Fruit fly (Drosophila melanogaster) whole organism, embryonic: ENCODE measurements around the gene dmGlut.

Experiments used
- Asciz ChIP-seq: fragments of 200-800 bp; sonication (Bioruptor generic); optimal IDR thresholded peaks from 2 replicates; lab custom pipeline; 2017; ENCODE audit warnings: missing biosample characterization, mild to moderate bottlenecking, missing genetic modification characterization, missing genetic modification reagents
- Atf3 ChIP-seq: fragments of 200-800 bp; sonication (Bioruptor generic); optimal IDR thresholded peaks from 3 replicates; lab custom pipeline; 2016; ENCODE audit warnings: missing biosample characterization, missing genetic modification characterization
- Bteb2 ChIP-seq: fragments of 200-800 bp; sonication (Bioruptor generic); optimal IDR thresholded peaks from 2 replicates; lab custom pipeline; 2016; ENCODE audit warnings: missing biosample characterization, missing genetic modification characterization
- CG10147 ChIP-seq: fragments of 200-800 bp; sonication (Bioruptor generic); optimal IDR thresholded peaks from 2 replicates; lab custom pipeline; 2019; ENCODE audit warnings: missing biosample characterization, mild to moderate bottlenecking, missing genetic modification characterization, moderate library complexity
- CG10274 ChIP-seq: fragments of 200-800 bp; sonication (Bioruptor generic); optimal IDR thresholded peaks from 3 replicates; lab custom pipeline; 2017; ENCODE audit warnings: missing biosample characterization, mild to moderate bottlenecking, missing genetic modification characterization
- CG10654 ChIP-seq: fragments of 200-800 bp; sonication (Bioruptor generic); optimal IDR thresholded peaks from 2 replicates; lab custom pipeline; 2016; ENCODE audit warnings: missing biosample characterization, missing genetic modification characterization
- CG11085 ChIP-seq: fragments of 200-800 bp; sonication (Bioruptor generic); IDR thresholded peaks from 2 replicates; pipeline ENCODE4 v1.3.6; 2022; ENCODE audit warnings: missing biosample characterization, missing genetic modification characterization
- CG11560 ChIP-seq: fragments of 200-800 bp; sonication (Bioruptor generic); IDR thresholded peaks from 3 replicates; pipeline ENCODE4 v1.3.6; 2022; ENCODE audit warnings: missing biosample characterization, missing genetic modification characterization
- CG12155 ChIP-seq: fragments of 200-800 bp; sonication (Bioruptor generic); optimal IDR thresholded peaks from 3 replicates; lab custom pipeline; 2016; ENCODE audit warnings: missing biosample characterization, missing genetic modification characterization
- CG13894 ChIP-seq: fragments of 200-800 bp; sonication (Bioruptor generic); optimal IDR thresholded peaks from 3 replicates; lab custom pipeline; 2018; ENCODE audit warnings: missing biosample characterization, mild to moderate bottlenecking, missing genetic modification characterization, moderate library complexity
- CG17612 ChIP-seq: fragments of 200-800 bp; sonication (Bioruptor generic); IDR thresholded peaks from 2 replicates; pipeline ENCODE4 v1.3.6; 2022; ENCODE audit warnings: missing biosample characterization, missing genetic modification characterization
- CG1792 ChIP-seq: fragments of 200-800 bp; sonication (Bioruptor generic); optimal IDR thresholded peaks from 2 replicates; lab custom pipeline; 2016; ENCODE audit warnings: missing biosample characterization, missing genetic modification characterization
- CG2116 ChIP-seq: fragments of 200-800 bp; sonication (Bioruptor generic); optimal IDR thresholded peaks from 3 replicates; lab custom pipeline; 2018; ENCODE audit warnings: missing biosample characterization, mild to moderate bottlenecking, missing genetic modification characterization
- CG2129 ChIP-seq: fragments of 200-800 bp; sonication (Bioruptor generic); IDR thresholded peaks from 2 replicates; pipeline ENCODE4 v1.3.6; 2022; ENCODE audit warnings: missing biosample characterization, missing genetic modification characterization; ENCODE audit not compliant: partially characterized antibody
- CG32772 ChIP-seq: fragments of 200-800 bp; sonication (Bioruptor generic); IDR thresholded peaks from 2 replicates; pipeline ENCODE4 v1.3.6; 2022; ENCODE audit warnings: missing biosample characterization, missing genetic modification characterization
- CG4730 ChIP-seq: fragments of 200-800 bp; sonication (Bioruptor generic); IDR thresholded peaks from 2 replicates; pipeline ENCODE4 v1.3.6; 2022; ENCODE audit warnings: missing biosample characterization, missing genetic modification characterization
- CG6791 ChIP-seq: fragments of 200-800 bp; sonication (Bioruptor generic); IDR thresholded peaks from 3 replicates; pipeline ENCODE4 v1.3.6; 2022; ENCODE audit warnings: missing biosample characterization, missing genetic modification characterization; ENCODE audit not compliant: partially characterized antibody
- CG7372 ChIP-seq: fragments of 200-800 bp; sonication (Bioruptor generic); IDR thresholded peaks from 2 replicates; pipeline ENCODE4 v1.3.6; 2022; ENCODE audit warnings: missing biosample characterization, missing genetic modification characterization
- CG8290 ChIP-seq, 3 experiments: fragments of 200-800 bp; sonication (Bioruptor generic); optimal IDR thresholded peaks; 2 replicates each; lab custom pipeline; 2016 to 2019; ENCODE audit warnings: missing biosample characterization in 3 of 3, missing genetic modification characterization in 3 of 3, mild to moderate bottlenecking in 2 of 3, moderate library complexity in 1 of 3
- CG8924 ChIP-seq: fragments of 200-800 bp; optimal IDR thresholded peaks from 3 replicates; lab custom pipeline; 2019; ENCODE audit warnings: missing biosample characterization, mild to moderate bottlenecking, missing genetic modification characterization, moderate library complexity
- CG9727 ChIP-seq: fragments of 200-800 bp; sonication (Bioruptor generic); optimal IDR thresholded peaks from 3 replicates; lab custom pipeline; 2017; ENCODE audit warnings: missing biosample characterization, mild to moderate bottlenecking, missing genetic modification characterization
- Fer3 ChIP-seq: fragments of 200-800 bp; sonication (Bioruptor generic); optimal IDR thresholded peaks from 2 replicates; lab custom pipeline; 2018; ENCODE audit warnings: missing biosample characterization, mild to moderate bottlenecking, missing genetic modification characterization, moderate library complexity
- Jarid2 ChIP-seq: fragments of 200-800 bp; sonication (Bioruptor generic); optimal IDR thresholded peaks from 3 replicates; lab custom pipeline; 2017; ENCODE audit warnings: mild to moderate bottlenecking, missing biosample characterization, missing genetic modification reagents, missing genetic modification characterization
- Max ChIP-seq: fragments of 200-800 bp; sonication (Bioruptor generic); optimal IDR thresholded peaks from 2 replicates; lab custom pipeline; 2016; ENCODE audit warnings: missing biosample characterization, mild to moderate bottlenecking, missing genetic modification characterization
- Mrtf ChIP-seq: fragments of 200-800 bp; sonication (Bioruptor generic); IDR thresholded peaks from 3 replicates; pipeline ENCODE4 v1.3.6; 2022; ENCODE audit warnings: missing biosample characterization, missing genetic modification characterization
- Oaz ChIP-seq: fragments of 200-800 bp; sonication (Bioruptor generic); IDR thresholded peaks from 2 replicates; pipeline ENCODE4 v1.3.6; 2022; ENCODE audit warnings: missing biosample characterization, missing genetic modification characterization
- Rx ChIP-seq: fragments of 200-800 bp; sonication (Bioruptor generic); IDR thresholded peaks from 2 replicates; pipeline ENCODE4 v1.3.6; 2022; ENCODE audit warnings: missing biosample characterization, missing genetic modification characterization
- Sry-β ChIP-seq: fragments of 200-800 bp; sonication (Bioruptor generic); optimal IDR thresholded peaks from 2 replicates; lab custom pipeline; 2018; ENCODE audit warnings: missing biosample characterization, mild to moderate bottlenecking, missing genetic modification characterization, moderate library complexity
- Taf1 ChIP-seq: fragments of 200-800 bp; sonication (Bioruptor generic); IDR thresholded peaks from 2 replicates; pipeline ENCODE4 v1.3.6; 2022; ENCODE audit warnings: missing biosample characterization, missing genetic modification characterization
- ab ChIP-seq: fragments of 200-800 bp; sonication (Bioruptor generic); optimal IDR thresholded peaks from 2 replicates; lab custom pipeline; 2016; ENCODE audit warnings: missing biosample characterization, missing genetic modification characterization
- bsh ChIP-seq, 2 experiments: fragments of 200-800 bp; sonication (Bioruptor generic); optimal IDR thresholded peaks; 2 replicates each; lab custom pipeline; 2017 to 2018; ENCODE audit warnings: mild to moderate bottlenecking in 2 of 2, missing biosample characterization in 2 of 2, missing genetic modification characterization in 2 of 2, moderate library complexity in 1 of 2
- cwo ChIP-seq: fragments of 200-800 bp; sonication (Bioruptor generic); optimal IDR thresholded peaks from 3 replicates; lab custom pipeline; 2017; ENCODE audit warnings: missing biosample characterization, missing genetic modification characterization, mild to moderate bottlenecking, moderate library complexity, missing genetic modification reagents
- esg ChIP-seq: fragments of 200-800 bp; sonication (Bioruptor generic); conservative IDR thresholded peaks from 2 replicates; pipeline ENCODE4 v1.3.6; 2022; ENCODE audit warnings: missing biosample characterization, missing genetic modification characterization
- fd96Cb ChIP-seq: fragments of 200-800 bp; sonication (Bioruptor generic); optimal IDR thresholded peaks from 2 replicates; lab custom pipeline; 2018; ENCODE audit warnings: missing biosample characterization, mild to moderate bottlenecking, missing genetic modification characterization, moderate library complexity
- ftz-f1 ChIP-seq: fragments of 200-800 bp; sonication (Bioruptor generic); optimal IDR thresholded peaks from 2 replicates; lab custom pipeline; 2016; ENCODE audit warnings: missing biosample characterization, missing genetic modification characterization
- inv ChIP-seq: fragments of 200-800 bp; sonication (Bioruptor generic); IDR thresholded peaks from 2 replicates; pipeline ENCODE4 v1.3.6; 2022; ENCODE audit warnings: missing biosample characterization, missing genetic modification characterization; ENCODE audit not compliant: partially characterized antibody
- lmd ChIP-seq: fragments of 200-800 bp; sonication (Bioruptor generic); IDR thresholded peaks from 2 replicates; pipeline ENCODE4 v1.3.6; 2022; ENCODE audit warnings: missing biosample characterization, missing genetic modification characterization
- maf-S ChIP-seq: fragments of 200-800 bp; sonication (Bioruptor generic); optimal IDR thresholded peaks from 2 replicates; lab custom pipeline; 2016; ENCODE audit warnings: missing biosample characterization, missing genetic modification characterization
- pan ChIP-seq, 4 experiments: fragments of >200 bp in 3 of 4; fragments of 200-800 bp in 1 of 4; sonication (Bioruptor generic) in 1 of 4; optimal IDR thresholded peaks in 3 of 4; IDR thresholded peaks in 1 of 4; 2 replicates each; pipeline versions ENCODE4 v1.3.6 to Lab custom; 2017 to 2022; ENCODE audit warnings: missing biosample characterization in 2 of 4, missing genetic modification characterization in 2 of 4, mixed read lengths in 1 of 4
- peb ChIP-seq: fragments of 200-800 bp; sonication (Bioruptor generic); IDR thresholded peaks from 2 replicates; pipeline ENCODE4 v1.3.6; 2022; ENCODE audit warnings: missing biosample characterization, missing genetic modification characterization
- pzg ChIP-seq: fragments of 200-800 bp; sonication (Bioruptor generic); optimal IDR thresholded peaks from 3 replicates; lab custom pipeline; 2018; ENCODE audit warnings: missing biosample characterization, mild to moderate bottlenecking, missing genetic modification characterization, moderate library complexity
- ro ChIP-seq: fragments of 200-800 bp; sonication (Bioruptor generic); IDR thresholded peaks from 2 replicates; pipeline ENCODE4 v1.3.6; 2022; ENCODE audit warnings: missing biosample characterization, missing genetic modification characterization
- seq ChIP-seq: fragments of 200-800 bp; sonication (Bioruptor generic); IDR thresholded peaks from 2 replicates; pipeline ENCODE4 v1.3.6; 2022; ENCODE audit warnings: missing biosample characterization, missing genetic modification characterization
- slbo ChIP-seq: fragments of 200-800 bp; sonication (Bioruptor generic); IDR thresholded peaks from 2 replicates; pipeline ENCODE4 v1.3.6; 2022; ENCODE audit warnings: missing biosample characterization, missing genetic modification characterization
- sob ChIP-seq: fragments of 200-800 bp; sonication (Bioruptor generic); IDR thresholded peaks from 2 replicates; pipeline ENCODE4 v1.3.6; 2022; ENCODE audit warnings: missing biosample characterization, missing genetic modification characterization
- tna ChIP-seq: fragments of 200-800 bp; sonication (Bioruptor generic); IDR thresholded peaks from 2 replicates; pipeline ENCODE4 v1.3.6; 2022; ENCODE audit warnings: missing biosample characterization, missing genetic modification characterization; ENCODE audit not compliant: partially characterized antibody
- trem ChIP-seq: fragments of 200-800 bp; optimal IDR thresholded peaks from 3 replicates; lab custom pipeline; 2019; ENCODE audit warnings: missing biosample characterization, mild to moderate bottlenecking, missing genetic modification characterization, moderate library complexity

dmGlut gene

DNA sequence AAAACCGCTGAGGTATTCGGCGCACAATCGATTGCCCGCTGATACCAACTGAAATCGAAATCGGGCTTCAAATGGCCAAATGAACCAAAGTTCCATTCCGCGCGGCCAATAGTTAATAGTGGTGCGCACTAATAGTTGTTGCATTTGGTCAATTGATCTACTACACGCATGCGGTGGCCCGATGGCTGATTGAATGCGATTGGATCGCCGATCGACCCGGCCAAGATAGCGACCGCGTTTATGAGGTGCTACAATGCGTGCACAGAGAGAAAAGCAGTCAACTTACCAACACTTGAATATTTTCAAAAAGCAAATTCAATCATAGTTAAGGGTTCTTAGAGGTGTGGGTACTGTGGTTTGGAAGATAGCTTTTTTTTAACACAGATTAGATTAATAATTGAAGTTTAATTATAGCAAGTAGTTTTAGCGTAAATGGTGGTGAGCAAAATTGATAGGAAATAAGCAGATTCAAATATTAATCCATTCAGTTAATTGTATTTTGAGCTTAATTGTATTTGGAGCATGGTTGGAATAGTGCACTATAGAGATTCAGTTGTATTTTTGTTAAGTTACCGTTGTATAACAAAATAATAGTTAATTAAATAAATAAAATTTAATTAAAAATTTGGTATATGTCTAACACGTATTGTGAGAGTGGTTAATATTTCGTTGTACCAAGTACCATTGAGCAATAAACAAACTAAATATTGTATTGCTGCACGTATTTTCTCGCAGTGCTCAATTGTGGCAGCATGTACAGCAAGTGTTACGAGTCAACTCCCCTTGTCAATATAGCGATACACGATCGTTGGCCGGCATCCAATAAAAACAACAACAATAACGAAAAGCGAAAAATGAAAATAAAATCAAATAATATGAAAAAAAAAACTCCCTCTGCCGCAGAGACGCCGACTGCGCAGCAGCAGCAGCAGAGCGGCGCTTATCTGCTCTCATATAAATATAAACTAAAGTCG, 493 bp upstream of the dmGlut start (continued):
- TF ChIP-seq Max (GFP tag; lab: Kevin White, UChicago): peak; percentile 54
- no peak for TF ChIP-seq CG11560 (tag; lab: Robert Waterston, UW)
- TF ChIP-seq peb: no peak
- peak; percentile 4 to 47 for TF ChIP-seq bsh (GFP tag; optimal IDR thresholded peaks at IDR 0.05; lab: Kevin White, UChicago)
- TF ChIP-seq Sry-β (GFP tag; lab: Kevin White, UChicago): peak; percentile 8
- peak; percentile 3 for TF ChIP-seq pzg
- peak; percentile 11 for TF ChIP-seq CG12155 (GFP tag; lab: Kevin White, UChicago)
- TF ChIP-seq CG11085 (GFP tag; lab: Robert Waterston, UW): peak; percentile 63
- peak; percentile 1 for TF ChIP-seq CG13894
- TF ChIP-seq CG9727 (GFP tag; lab: Kevin White, UChicago): peak; percentile 77
- TF ChIP-seq Bteb2 (GFP tag; lab: Kevin White, UChicago): peak; percentile 10
- TF ChIP-seq maf-S (GFP tag; lab: Kevin White, UChicago): no peak
- TF ChIP-seq CG1792 (GFP tag; lab: Kevin White, UChicago): no peak
- peak; percentile 51 for TF ChIP-seq CG4730 (GFP tag; lab: Robert Waterston, UW)
- TF ChIP-seq Atf3: peak; percentile 5
- TF ChIP-seq lmd (GFP tag; lab: Robert Waterston, UW): peak; percentile 62
- no peak for TF ChIP-seq tna
- TF ChIP-seq CG7372 (GFP tag; lab: Robert Waterston, UW): no peak
- peak; percentile 63 for TF ChIP-seq slbo (GFP tag; lab: Robert Waterston, UW)
- no peak for TF ChIP-seq CG10147 (GFP tag; lab: Kevin White, UChicago)
- peak; percentile 1 for TF ChIP-seq cwo (GFP tag; lab: Kevin White, UChicago)
- TF ChIP-seq ftz-f1 (GFP tag; lab: Kevin White, UChicago): no peak
- TF ChIP-seq CG8290 (GFP tag; optimal IDR thresholded peaks at IDR 0.05; lab: Kevin White, UChicago): no peak
- TF ChIP-seq CG8290 (tag; optimal IDR thresholded peaks at IDR 0.05; lab: Kevin White, UChicago): peak in 1 of 2 experiments; percentile 69
- TF ChIP-seq CG8924 (tag; lab: Kevin White, UChicago): peak; percentile 78
- peak; percentile 34 for TF ChIP-seq CG10654 (GFP tag; lab: Kevin White, UChicago)
- TF ChIP-seq Rx: peak; percentile 33; the same call in 1 of the 2 replicates
- no peak for TF ChIP-seq inv (GFP tag; lab: Robert Waterston, UW)
- peak; percentile 45 for TF ChIP-seq sob (GFP tag; lab: Robert Waterston, UW)
- peak; percentile 29; the same call in 1 of the 2 replicates for TF ChIP-seq Taf1 (GFP tag; lab: Robert Waterston, UW)
- TF ChIP-seq Jarid2 (GFP tag; lab: Kevin White, UChicago): no peak
- TF ChIP-seq trem (tag; lab: Kevin White, UChicago): peak; percentile 5
- TF ChIP-seq seq (GFP tag; lab: Robert Waterston, UW): peak; percentile 32; the same call in 1 of the 2 replicates
- no peak for TF ChIP-seq Oaz (GFP tag; lab: Robert Waterston, UW)
- peak; percentile 57 for TF ChIP-seq fd96Cb (tag; lab: Kevin White, UChicago)
- no peak for TF ChIP-seq pan (optimal IDR thresholded peaks at IDR 0.05; lab: Kevin White, UChicago)
- peak in 1 of 2 experiments; percentile 43 for TF ChIP-seq pan (GFP tag; optimal IDR thresholded peaks at IDR 0.05 in 1 of 2, IDR thresholded peaks at IDR 0.05 in 1 of 2)
- peak; percentile 31; the same call in 1 of the 3 replicates for TF ChIP-seq Mrtf (GFP tag; lab: Robert Waterston, UW)
- TF ChIP-seq ab: no peak
- TF ChIP-seq Fer3 (tag; lab: Kevin White, UChicago): peak; percentile 24
- no peak for TF ChIP-seq ro (GFP tag; lab: Robert Waterston, UW)
- no peak for TF ChIP-seq CG10274 (GFP tag; lab: Kevin White, UChicago)
- peak; percentile 9; the same call in 1 of the 3 replicates for TF ChIP-seq CG6791
- peak; percentile 3 for TF ChIP-seq Asciz (GFP tag; lab: Kevin White, UChicago)
- TF ChIP-seq CG17612 (GFP tag; lab: Robert Waterston, UW): peak; percentile 23; the same call in 1 of the 2 replicates
- TF ChIP-seq CG2129 (GFP tag; lab: Robert Waterston, UW): no peak
- peak; percentile 27 for TF ChIP-seq CG32772 (GFP tag; lab: Robert Waterston, UW)
- peak; percentile 30 for TF ChIP-seq CG2116 (GFP tag; lab: Kevin White, UChicago)
- no peak; the same call in 1 of the 2 replicates for TF ChIP-seq esg (GFP tag; lab: Robert Waterston, UW)
